Worm (Caenorhabditis elegans) whole organism, L1 larva: ENCODE data around the gene F52E10.4.

Experiments used
- F16B12.6 ChIP-seq: fragments of 150-350 bp; optimal IDR thresholded peaks from 2 replicates; lab custom pipeline; 2014; ENCODE audit warnings: missing biosample characterization, missing genetic modification characterization
- Y116A8C.19 ChIP-seq: sonication (generic microtip); optimal IDR thresholded peaks from 2 replicates; lab custom pipeline; 2016; ENCODE audit warnings: missing compliant biosample characterization, missing genetic modification characterization, borderline replicate concordance
- blmp-1 ChIP-seq: fragments of 150-350 bp; optimal IDR thresholded peaks from 2 replicates; lab custom pipeline; 2014; ENCODE audit warnings: missing biosample characterization, missing genetic modification characterization
- ceh-8 ChIP-seq: fragments of 200-800 bp; sonication (Bioruptor generic); optimal IDR thresholded peaks from 2 replicates; lab custom pipeline; 2018; ENCODE audit warnings: mild to moderate bottlenecking, missing genetic modification characterization, moderate library complexity, missing compliant biosample characterization
- ceh-82 ChIP-seq, 3 experiments: fragments of 150-350 bp in 1 of 3; sonication (generic microtip) in 2 of 3; optimal IDR thresholded peaks; 2 replicates each; lab custom pipeline; 2014 to 2017; ENCODE audit warnings: missing biosample characterization in 3 of 3, missing genetic modification characterization in 3 of 3
- dpl-1 ChIP-seq, 3 experiments: fragments of 150-350 bp in 2 of 3; sonication (generic microtip) in 1 of 3; optimal IDR thresholded peaks; 2 replicates each; lab custom pipeline; 2014 to 2017; ENCODE audit warnings: missing biosample characterization in 3 of 3, missing genetic modification characterization in 3 of 3, missing genetic modification reagents in 3 of 3
- dsc-1 ChIP-seq: sonication (generic microtip); optimal IDR thresholded peaks from 2 replicates; lab custom pipeline; 2016; ENCODE audit warnings: mild to moderate bottlenecking, missing genetic modification characterization, missing compliant biosample characterization
- efl-1 ChIP-seq, 4 experiments: fragments of 150-350 bp; optimal IDR thresholded peaks in 3 of 4; peaks in 1 of 4; 1 replicate in 1 of 4; 2 replicates in 3 of 4; lab custom pipeline; 2014; ENCODE audit warnings: missing biosample characterization in 2 of 4, missing genetic modification characterization in 2 of 4, missing genetic modification reagents in 2 of 4
- elt-3 ChIP-seq, 6 experiments: fragments of 150-350 bp in 1 of 6; sonication (generic microtip); optimal IDR thresholded peaks; 2 replicates each; lab custom pipeline; 2017 to 2018; ENCODE audit warnings: missing biosample characterization in 6 of 6, missing genetic modification characterization in 6 of 6, inconsistent platforms in 1 of 6
- fkh-10 ChIP-seq: sonication (generic microtip); optimal IDR thresholded peaks from 2 replicates; lab custom pipeline; 2017; ENCODE audit warnings: missing biosample characterization, missing genetic modification reagents, missing genetic modification characterization
- fkh-8 ChIP-seq: sonication (generic microtip); optimal IDR thresholded peaks from 2 replicates; lab custom pipeline; 2016; ENCODE audit warnings: mild to moderate bottlenecking, missing genetic modification characterization, missing compliant biosample characterization
- fos-1 ChIP-seq: fragments of 150-350 bp; optimal IDR thresholded peaks from 2 replicates; lab custom pipeline; 2014; ENCODE audit warnings: missing biosample characterization, missing genetic modification characterization
- irx-1 ChIP-seq: sonication (generic microtip); optimal IDR thresholded peaks from 2 replicates; lab custom pipeline; 2016; ENCODE audit warnings: missing genetic modification characterization, missing compliant biosample characterization
- lin-14 ChIP-seq: fragments of 200-800 bp; sonication (Bioruptor generic); optimal IDR thresholded peaks from 2 replicates; lab custom pipeline; 2018; ENCODE audit warnings: mild to moderate bottlenecking, missing genetic modification characterization, moderate library complexity, missing compliant biosample characterization
- lin-35 ChIP-seq, 2 experiments: fragments of 150-350 bp; optimal IDR thresholded peaks; 2 replicates each; lab custom pipeline; 2014; ENCODE audit warnings: missing biosample characterization in 2 of 2, missing genetic modification characterization in 2 of 2, missing genetic modification reagents in 2 of 2
- lsy-2 ChIP-seq, 2 experiments: fragments of 150-350 bp; optimal IDR thresholded peaks; 2 replicates each; lab custom pipeline; 2014; ENCODE audit warnings: missing biosample characterization in 2 of 2, missing genetic modification characterization in 2 of 2
- mdl-1 ChIP-seq, 2 experiments: fragments of 150-350 bp; optimal IDR thresholded peaks; 2 replicates each; lab custom pipeline; 2014 to 2017; ENCODE audit warnings: missing biosample characterization in 2 of 2, missing genetic modification characterization in 2 of 2, inconsistent platforms in 1 of 2
- mep-1 ChIP-seq: fragments of 150-350 bp; optimal IDR thresholded peaks from 2 replicates; lab custom pipeline; 2014; ENCODE audit warnings: missing biosample characterization, missing genetic modification characterization
- nhr-19 ChIP-seq: fragments of 200-800 bp; sonication (Bioruptor generic); conservative IDR thresholded peaks from 2 replicates; pipeline ENCODE4 v1.3.6; 2022; ENCODE audit warnings: missing genetic modification characterization, missing compliant biosample characterization
- nhr-20 ChIP-seq: sonication (generic microtip); optimal IDR thresholded peaks from 2 replicates; lab custom pipeline; 2016; ENCODE audit warnings: mild to moderate bottlenecking, missing genetic modification characterization, missing compliant biosample characterization
- nhr-28 ChIP-seq: fragments of 150-350 bp; optimal IDR thresholded peaks from 2 replicates; lab custom pipeline; 2014; ENCODE audit warnings: missing biosample characterization, missing genetic modification characterization
- nhr-47 ChIP-seq: sonication (generic microtip); optimal IDR thresholded peaks from 2 replicates; lab custom pipeline; 2016; ENCODE audit warnings: mild to moderate bottlenecking, missing genetic modification characterization, moderate library complexity, missing compliant biosample characterization
- nhr-71 ChIP-seq: sonication (generic microtip); optimal IDR thresholded peaks from 2 replicates; lab custom pipeline; 2016; ENCODE audit warnings: mild to moderate bottlenecking, missing genetic modification characterization, moderate library complexity, missing compliant biosample characterization
- nhr-77 ChIP-seq: fragments of 150-350 bp; optimal IDR thresholded peaks from 2 replicates; lab custom pipeline; 2014; ENCODE audit warnings: missing biosample characterization, missing genetic modification characterization
- nhr-85 ChIP-seq: sonication (generic microtip); peaks from one replicate; lab custom pipeline; 2016; ENCODE audit warnings: missing genetic modification characterization, inconsistent platforms, missing compliant biosample characterization
- pag-3 ChIP-seq: sonication (generic microtip); optimal IDR thresholded peaks from 2 replicates; lab custom pipeline; 2017; ENCODE audit warnings: missing genetic modification characterization, mild to moderate bottlenecking, missing compliant biosample characterization, antibody characterized with exemption, borderline replicate concordance; ENCODE audit not compliant: insufficient read depth
- pqm-1 ChIP-seq: sonication (generic microtip); optimal IDR thresholded peaks from 3 replicates; lab custom pipeline; 2017; ENCODE audit warnings: missing biosample characterization, missing genetic modification characterization
- rnt-1 ChIP-seq: sonication (generic microtip); optimal IDR thresholded peaks from 2 replicates; lab custom pipeline; 2016; ENCODE audit warnings: mild to moderate bottlenecking, missing genetic modification characterization, moderate library complexity, missing compliant biosample characterization
- snu-23 ChIP-seq: sonication (generic microtip); optimal IDR thresholded peaks from 2 replicates; lab custom pipeline; 2016; ENCODE audit warnings: missing genetic modification characterization, missing compliant biosample characterization
- swsn-7 ChIP-seq: sonication (generic microtip); optimal IDR thresholded peaks from 2 replicates; lab custom pipeline; 2016; ENCODE audit warnings: missing genetic modification characterization, missing compliant biosample characterization
- tbx-2 ChIP-seq: sonication (generic microtip); optimal IDR thresholded peaks from 2 replicates; lab custom pipeline; 2016; ENCODE audit warnings: missing genetic modification characterization, missing compliant biosample characterization
- tlp-1 ChIP-seq: fragments of 150-350 bp; optimal IDR thresholded peaks from 2 replicates; lab custom pipeline; 2014; ENCODE audit warnings: missing biosample characterization, missing genetic modification characterization
- unc-130 ChIP-seq: fragments of 150-350 bp; optimal IDR thresholded peaks from 2 replicates; lab custom pipeline; 2017; ENCODE audit warnings: missing biosample characterization, missing genetic modification characterization, inconsistent platforms
- xbp-1 ChIP-seq: sonication (generic microtip); optimal IDR thresholded peaks from 2 replicates; lab custom pipeline; 2016; ENCODE audit warnings: missing genetic modification characterization, missing compliant biosample characterization
- zip-4 ChIP-seq: fragments of 200-800 bp; sonication (Bioruptor generic); optimal IDR thresholded peaks from 2 replicates; lab custom pipeline; 2018; ENCODE audit warnings: mild to moderate bottlenecking, missing genetic modification characterization, moderate library complexity, missing compliant biosample characterization

The F52E10.4 gene

DNA sequence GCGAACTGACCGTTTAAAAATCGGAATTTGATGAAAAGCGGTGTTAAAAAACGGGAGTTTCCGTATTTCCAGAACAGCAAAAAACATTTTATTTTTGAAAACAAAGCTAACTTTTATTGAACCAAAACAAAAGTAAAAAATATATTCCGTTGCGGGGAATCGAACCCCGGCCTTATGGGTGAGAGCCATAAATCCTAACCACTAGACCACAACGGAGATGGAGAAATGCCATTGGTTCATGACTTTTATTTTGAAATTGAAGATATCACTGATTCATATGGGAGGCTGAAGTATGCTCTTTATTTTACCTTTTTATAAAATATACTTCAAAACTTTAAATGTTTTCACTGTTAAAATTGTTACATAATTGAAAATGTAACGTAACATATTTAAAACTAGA lies 7.7 kb downstream of the F52E10.4 start (continued):
- TF ChIP-seq nhr-71 (tag; lab: Kevin White, UChicago) (peak; percentile 8), nhr-85 (tag; lab: Kevin White, UChicago) (peak; percentile 6), Y116A8C.19 (tag; lab: Kevin White, UChicago) (no peak)

DNA sequence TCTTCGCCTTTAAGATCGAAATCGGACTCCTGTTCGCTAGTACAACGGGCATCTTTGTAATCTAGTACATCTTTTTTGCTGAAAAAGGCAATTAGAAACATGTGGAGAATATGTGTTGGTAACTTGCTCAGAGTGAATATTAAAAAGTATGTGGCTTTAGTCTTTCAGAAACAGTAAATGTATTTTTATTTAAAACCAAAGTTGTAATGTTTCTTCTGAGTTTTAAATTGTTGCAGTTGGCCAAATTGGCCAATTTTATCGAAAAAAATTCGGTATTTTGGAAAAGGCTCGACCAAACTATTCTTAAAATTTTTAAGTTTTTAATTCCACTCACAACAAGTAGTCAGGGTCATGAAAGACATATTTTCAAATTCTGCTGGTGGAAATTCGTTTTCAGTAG lies 9.7 kb downstream of the F52E10.4 start, which contains the start of gene F52E10.2:
Gene F52E10.2 (minus strand): TSS at position 101 of the 400 bp plus-strand sequence.
- no peak for TF ChIP-seq irx-1 (tag; lab: Kevin White, UChicago)
- no peak for TF ChIP-seq fos-1 (tag; lab: Kevin White, UChicago)
- no peak for TF ChIP-seq elt-3 (tag; optimal IDR thresholded peaks at IDR 0.05; lab: Kevin White, UChicago)
- TF ChIP-seq zip-4 (GFP tag; lab: Kevin White, UChicago) = no peak

- TF ChIP-seq xbp-1 (tag; lab: Kevin White, UChicago) = peak; percentile 19
- peak; percentile 56 for TF ChIP-seq nhr-71 (tag; lab: Kevin White, UChicago)
- peak; percentile 20 for TF ChIP-seq dsc-1 (tag; lab: Kevin White, UChicago)
- peak; percentile 43 for TF ChIP-seq nhr-47 (tag; lab: Kevin White, UChicago)
- peak in 1 of 2 experiments; percentile 52 for TF ChIP-seq mdl-1 (tag; optimal IDR thresholded peaks at IDR 0.05; lab: Kevin White, UChicago)
- TF ChIP-seq lin-14 (GFP tag; lab: Kevin White, UChicago) = peak; percentile 77
- TF ChIP-seq lin-35 (GFP tag; optimal IDR thresholded peaks at IDR 0.05; lab: Kevin White, UChicago) = peak; percentile 26 to 77
- TF ChIP-seq zip-4 (GFP tag; lab: Kevin White, UChicago) = no peak
- TF ChIP-seq pag-3 (tag; lab: Kevin White, UChicago) = no peak
- no peak; the same call in 1 of the 2 replicates for TF ChIP-seq nhr-19 (GFP tag; lab: Robert Waterston, UW)
- TF ChIP-seq lsy-2 (tag; optimal IDR thresholded peaks at IDR 0.05; lab: Kevin White, UChicago) = peak; percentile 28 to 53
- TF ChIP-seq nhr-28 = no peak
- peak; percentile 48 for TF ChIP-seq nhr-85 (tag; lab: Kevin White, UChicago)
- TF ChIP-seq fkh-10 (GFP tag; lab: Kevin White, UChicago) = no peak
- TF ChIP-seq fkh-8 = peak; percentile 51
- peak; percentile 52 for TF ChIP-seq rnt-1 (tag; lab: Kevin White, UChicago)
- no peak for TF ChIP-seq ceh-8 (GFP tag; lab: Kevin White, UChicago)
- peak; percentile 9 to 54 (median 35) for TF ChIP-seq ceh-82 (tag; optimal IDR thresholded peaks at IDR 0.05; lab: Kevin White, UChicago)
- peak; percentile 36 to 65 (median 63) for TF ChIP-seq dpl-1 (GFP tag; optimal IDR thresholded peaks at IDR 0.05; lab: Kevin White, UChicago)
- peak; percentile 49 for TF ChIP-seq snu-23 (GFP tag; lab: Kevin White, UChicago)
- peak; percentile 43 for TF ChIP-seq blmp-1 (tag; lab: Kevin White, UChicago)
- no peak for TF ChIP-seq tlp-1 (tag; lab: Kevin White, UChicago)
- TF ChIP-seq efl-1 (optimal IDR thresholded peaks at IDR 0.05; lab: Kevin White, UChicago) = peak; percentile 65 to 77
- peak; percentile 44 to 94 for TF ChIP-seq efl-1 (GFP tag; optimal IDR thresholded peaks at IDR 0.05 in 1 of 2; lab: Kevin White, UChicago)
- no peak for TF ChIP-seq unc-130 (tag; lab: Kevin White, UChicago)
- peak; percentile 3 for TF ChIP-seq tbx-2 (tag; lab: Kevin White, UChicago)
- TF ChIP-seq irx-1 (tag; lab: Kevin White, UChicago) = no peak
- peak; percentile 73 for TF ChIP-seq mep-1 (tag; lab: Kevin White, UChicago)
- TF ChIP-seq nhr-20 (tag; lab: Kevin White, UChicago) = peak; percentile 30
- TF ChIP-seq F16B12.6 (tag; lab: Kevin White, UChicago) = peak; percentile 29
- no peak for TF ChIP-seq nhr-77 (tag; lab: Kevin White, UChicago)
- TF ChIP-seq pqm-1 = no peak
- TF ChIP-seq swsn-7 (tag; lab: Kevin White, UChicago) = peak; percentile 35
Observed at ce11 chrX:16275255-16275813, 17.5 kb downstream of the F52E10.4 start, which contains the start of gene sdc-1. TSS of gene sdc-1 (plus strand) at chrX:16275763.
